Fruit fly (Drosophila melanogaster) S2 (cell line): ENCODE results near the gene CG5194.

Source experiments
- CG8478 ChIP-seq: fragments of >200 bp; optimal IDR thresholded peaks from 2 replicates; lab custom pipeline; 2018
- CTCF ChIP-seq, 2 experiments: fragments of >200 bp; optimal IDR thresholded peaks; 2 replicates each; lab custom pipeline; 2018

The CG5194 gene

DNA sequence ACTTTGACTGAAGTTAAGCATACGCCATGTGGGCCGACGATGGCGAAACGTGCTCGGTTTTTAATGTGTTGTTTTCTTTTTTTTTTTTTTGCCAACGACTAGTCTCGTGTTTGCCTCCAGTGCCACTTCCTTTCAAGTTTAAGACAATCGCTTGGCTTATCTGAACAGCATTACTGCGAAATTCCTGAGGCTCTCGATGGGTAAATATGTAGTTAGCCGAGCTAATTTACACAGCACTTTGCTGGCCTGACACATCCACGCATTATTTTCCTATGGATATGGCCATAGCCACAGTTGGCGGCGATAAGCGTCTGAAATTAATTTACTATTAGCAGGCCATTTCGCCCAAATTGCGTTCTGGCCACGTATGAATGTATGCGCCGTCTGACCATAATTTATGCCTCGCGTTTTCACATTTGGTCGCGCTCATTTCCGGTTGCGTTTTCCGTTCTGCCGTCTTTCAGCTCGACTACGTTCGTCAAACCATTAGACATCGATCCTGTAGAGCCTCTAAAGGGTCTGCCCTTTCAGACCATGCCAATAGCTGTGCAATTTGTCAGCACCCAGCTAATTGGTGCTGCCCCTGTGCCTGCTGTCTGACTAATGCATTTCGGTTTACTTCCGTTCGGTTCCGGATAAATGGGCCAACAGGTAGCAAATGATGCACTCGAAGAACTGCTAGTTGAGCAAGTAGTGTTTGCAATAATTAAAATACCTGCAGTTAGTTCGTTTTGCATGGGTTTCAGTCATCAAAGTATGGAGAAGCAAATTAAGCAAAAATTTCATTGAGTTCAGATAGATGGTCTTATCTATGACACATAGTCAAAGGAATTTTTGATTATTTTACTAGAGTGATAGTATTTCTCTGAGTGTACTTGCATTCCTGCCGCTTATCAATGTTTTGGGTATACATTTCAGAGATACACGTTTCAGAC is 11.1 kb upstream of the CG5194 start:
- TF ChIP-seq CTCF (optimal IDR thresholded peaks at IDR 0.05; lab: Kevin White, UChicago) (no peak), CG8478 (lab: Kevin White, UChicago) (no peak)

dm6 chr3L:9019196-9019662 is 9.6 kb upstream of the CG5194 start, which contains the start of gene Doc2:
Gene Doc2 (minus strand): TSS chr3L:9019246.
- TF ChIP-seq CTCF (optimal IDR thresholded peaks at IDR 0.05; lab: Kevin White, UChicago) = no peak

- TF ChIP-seq CG8478 (lab: Kevin White, UChicago) (no peak), CTCF (optimal IDR thresholded peaks at IDR 0.05; lab: Kevin White, UChicago) (no peak)
Measured at dm6 chr3L:9017414-9017813, 7.8 kb upstream of the CG5194 start.

DNA sequence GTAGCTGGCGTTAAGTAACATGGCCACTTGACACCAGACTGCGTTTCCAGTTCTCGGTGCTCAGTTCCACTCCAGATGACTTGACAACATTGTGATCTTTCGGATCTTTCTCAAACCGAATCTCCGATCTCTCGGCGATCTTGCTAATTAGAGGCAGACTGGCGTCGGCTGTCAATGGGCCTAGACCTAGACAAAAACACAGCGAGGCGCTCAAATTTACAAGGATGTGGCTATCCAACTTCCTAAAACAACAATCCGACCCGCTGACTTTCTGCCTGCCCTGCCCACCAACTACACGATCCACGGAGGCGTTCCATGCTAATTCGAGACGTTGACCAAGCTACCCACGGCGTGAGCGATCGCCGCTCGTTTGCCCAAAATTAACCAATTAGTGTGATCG is 4.1 kb upstream of the CG5194 start:
- TF ChIP-seq CG8478 (lab: Kevin White, UChicago) = no peak
- no peak for TF ChIP-seq CTCF (optimal IDR thresholded peaks at IDR 0.05; lab: Kevin White, UChicago)

dm6 chr3L:9011485-9012389 is 2.1 kb upstream of the CG5194 start:
- TF ChIP-seq CG8478 (lab: Kevin White, UChicago) = no peak
- no peak for TF ChIP-seq CTCF (optimal IDR thresholded peaks at IDR 0.05; lab: Kevin White, UChicago)

DNA sequence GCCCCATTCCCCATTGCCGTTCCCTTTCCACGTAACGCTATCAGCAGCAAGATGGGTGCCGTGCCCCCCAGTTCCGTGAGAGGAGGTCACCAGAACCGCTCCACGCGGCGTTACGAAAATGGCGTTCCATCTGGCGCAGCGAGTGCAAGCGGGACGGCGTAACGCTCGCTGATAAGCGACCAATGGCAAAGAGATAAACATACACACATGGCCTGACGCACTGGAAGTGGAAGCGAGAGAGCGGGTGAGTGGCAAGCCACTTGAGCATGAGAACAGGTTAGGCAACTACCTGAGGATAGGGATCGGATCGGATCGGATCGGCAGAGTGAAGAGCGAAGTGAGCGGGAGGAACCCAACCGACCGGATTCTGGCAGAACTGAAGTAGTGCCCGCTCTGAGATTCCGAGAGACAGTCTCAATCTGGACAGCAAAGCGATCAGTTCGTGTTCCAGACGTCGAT is 4.8 kb downstream of the CG5194 start, which contains the start of gene Doc3:
Gene Doc3, plus strand, starts transcription at position 409 of the 459 bp plus-strand sequence.
- TF ChIP-seq CG8478 (lab: Kevin White, UChicago) = no peak
- peak in 1 of 2 experiments; percentile 24 for TF ChIP-seq CTCF (optimal IDR thresholded peaks at IDR 0.05; lab: Kevin White, UChicago)

dm6 chr3L:9003369-9003768 is 6.3 kb downstream of the CG5194 start:
- TF ChIP-seq CTCF (optimal IDR thresholded peaks at IDR 0.05; lab: Kevin White, UChicago) (no peak), CG8478 (lab: Kevin White, UChicago) (no peak)

DNA sequence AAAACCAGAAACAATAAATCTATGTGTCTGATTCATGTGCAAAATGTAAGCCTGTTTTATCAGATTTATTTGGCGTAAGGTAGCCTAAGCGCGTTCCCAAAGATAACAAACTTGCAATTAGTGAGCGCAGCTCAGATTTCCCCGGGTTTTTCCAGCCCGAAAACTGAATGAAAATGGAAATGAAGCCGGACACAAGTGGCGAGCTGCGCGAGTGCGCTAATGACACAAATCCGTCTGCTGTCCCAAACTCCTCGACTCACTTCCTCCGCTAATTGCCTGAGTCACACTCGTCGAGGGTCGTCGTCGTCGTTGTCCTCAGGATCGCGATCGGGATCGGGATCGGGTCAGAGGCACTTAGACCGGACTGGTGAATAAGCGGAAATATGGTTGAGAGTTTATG is 7.1 kb downstream of the CG5194 start:
- TF ChIP-seq CTCF (optimal IDR thresholded peaks at IDR 0.05; lab: Kevin White, UChicago) (no peak), CG8478 (lab: Kevin White, UChicago) (no peak)

- TF ChIP-seq CTCF (optimal IDR thresholded peaks at IDR 0.05; lab: Kevin White, UChicago) (peak; percentile 70 to 78), CG8478 (lab: Kevin White, UChicago) (no peak)
Measured at dm6 chr3L:8997686-8998239, 11.9 kb downstream of the CG5194 start, which contains the start of the genes smg and CG5087. Gene smg (minus strand): TSS chr3L:8997989. Gene CG5087 (plus strand): TSS chr3L:8998184.

DNA sequence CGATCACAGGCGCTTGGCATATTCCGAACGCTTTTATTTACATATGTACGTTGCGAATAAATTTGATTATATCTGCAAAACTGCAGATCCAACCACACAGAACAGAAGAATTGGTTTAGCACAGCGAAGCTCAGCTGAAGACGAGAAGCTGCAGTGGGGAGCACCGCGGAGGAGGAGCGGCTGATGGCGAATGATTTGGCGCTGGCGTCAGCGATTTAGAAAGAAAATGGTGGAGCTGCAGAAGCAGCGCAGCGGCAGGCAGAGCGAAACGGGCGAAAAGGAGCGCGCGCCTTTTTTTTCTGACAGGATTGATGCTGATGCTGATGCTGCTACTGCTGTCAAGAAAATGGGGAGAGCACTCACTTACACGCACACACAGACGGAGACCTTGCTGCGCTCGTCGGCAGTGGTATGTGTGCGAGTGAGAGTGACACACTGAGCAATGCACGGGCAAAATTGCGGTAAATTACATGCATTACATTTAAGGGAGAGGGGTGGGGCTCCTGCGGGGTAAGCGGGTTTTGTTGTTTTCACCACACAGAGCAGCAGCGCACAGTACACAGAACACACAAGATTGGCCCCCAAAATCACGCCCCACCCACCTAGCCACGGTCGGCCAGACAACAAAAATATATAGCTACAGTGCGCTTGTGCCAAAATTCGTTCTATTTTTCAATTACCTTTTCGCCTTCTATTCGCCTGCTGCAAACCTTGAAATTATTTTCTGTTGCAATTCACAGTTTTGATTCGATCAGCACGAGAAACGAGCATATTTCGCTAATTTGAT is 12.5 kb downstream of the CG5194 start:
- TF ChIP-seq CTCF (optimal IDR thresholded peaks at IDR 0.05; lab: Kevin White, UChicago) (no peak), CG8478 (lab: Kevin White, UChicago) (no peak)

DNA sequence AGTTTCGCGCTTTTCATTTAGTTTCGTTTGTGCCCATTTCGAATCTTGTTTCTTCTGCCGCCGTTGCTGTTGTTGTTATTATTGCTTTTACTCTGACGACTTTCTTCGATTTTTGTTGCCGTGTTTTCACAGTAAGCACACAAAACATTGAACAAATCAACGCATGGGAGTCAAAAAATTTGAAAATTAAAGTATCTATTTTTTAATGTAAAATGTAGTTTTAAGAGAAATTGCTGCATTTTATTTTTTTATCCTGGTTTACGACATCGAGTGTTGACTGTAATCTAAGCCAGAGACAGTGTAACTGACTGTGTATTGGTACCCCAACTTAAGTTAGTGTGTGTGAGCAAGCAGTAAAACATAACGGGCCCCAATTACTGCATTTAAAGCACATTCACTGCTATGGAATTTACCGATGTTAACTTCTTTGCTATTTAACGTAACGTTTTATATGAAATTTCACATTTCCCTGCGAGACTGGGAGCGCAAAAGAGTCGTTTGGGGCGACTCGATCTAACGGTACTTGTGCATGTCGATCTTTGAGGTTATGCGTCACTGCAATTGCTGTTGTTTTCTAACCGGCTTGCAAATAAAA is 13.4 kb downstream of the CG5194 start:
- no peak for TF ChIP-seq CTCF (optimal IDR thresholded peaks at IDR 0.05; lab: Kevin White, UChicago)
- TF ChIP-seq CG8478 (lab: Kevin White, UChicago) = no peak

dm6 chr3L:8990128-8990527 is 19.5 kb downstream of the CG5194 start, which contains the start of gene CG5280:
Gene CG5280 (minus strand): TSS chr3L:8990228.
- TF ChIP-seq CG8478 (lab: Kevin White, UChicago) = no peak
- TF ChIP-seq CTCF (optimal IDR thresholded peaks at IDR 0.05; lab: Kevin White, UChicago) = no peak

DNA sequence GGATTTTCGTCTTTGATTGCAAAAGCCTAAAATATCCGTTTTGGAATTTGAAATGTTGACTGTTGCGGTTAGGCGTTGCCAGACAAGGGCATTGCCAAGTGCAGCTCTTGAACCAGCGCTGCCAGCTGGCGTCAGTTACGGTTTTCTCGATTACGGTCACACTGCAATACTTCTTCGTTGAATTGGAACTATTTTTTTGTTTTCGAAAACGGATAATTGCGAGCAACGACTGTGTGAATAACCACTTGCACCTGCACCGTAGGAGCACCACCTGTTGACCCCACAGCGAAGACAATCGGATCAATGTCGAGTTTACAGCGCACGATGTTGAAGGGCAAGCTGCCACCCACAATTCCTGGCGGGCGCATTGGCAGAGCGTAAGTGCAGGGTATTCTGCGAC is 23.1 kb downstream of the CG5194 start, which contains the start of gene CG5068:
Gene CG5068, plus strand, starts transcription at position 129 of the 400 bp plus-strand sequence.
- TF ChIP-seq CG8478 (lab: Kevin White, UChicago) (no peak), CTCF (optimal IDR thresholded peaks at IDR 0.05; lab: Kevin White, UChicago) (peak in 1 of 2 experiments; percentile 47)
